Worm (Caenorhabditis elegans) whole organism, midembryonic: Measurements from ENCODE around the gene C10A4.4.

ENCODE experiments used
- T22C8.4 ChIP-seq: fragments of 200-800 bp; sonication (Bioruptor generic); IDR thresholded peaks from 2 replicates; pipeline ENCODE4 v1.3.6; 2022; ENCODE audit warnings: missing genetic modification characterization, missing compliant biosample characterization
- cog-1 ChIP-seq: sonication (generic microtip); optimal IDR thresholded peaks from 2 replicates; lab custom pipeline; 2016; ENCODE audit warnings: missing genetic modification characterization, missing compliant biosample characterization
- flt-1 ChIP-seq: fragments of 200-800 bp; sonication (Bioruptor generic); IDR thresholded peaks from 2 replicates; pipeline ENCODE4 v1.3.6; 2022; ENCODE audit warnings: missing genetic modification characterization, missing compliant biosample characterization
- klf-2 ChIP-seq: fragments of 200-800 bp; sonication (Bioruptor generic); conservative IDR thresholded peaks from 2 replicates; pipeline ENCODE4 v1.3.6; 2022; ENCODE audit warnings: missing genetic modification reagents, missing genetic modification characterization, missing compliant biosample characterization
- med-1 ChIP-seq: sonication (generic microtip); optimal IDR thresholded peaks from 2 replicates; lab custom pipeline; 2017; ENCODE audit warnings: missing genetic modification characterization, mild to moderate bottlenecking, missing compliant biosample characterization, antibody characterized with exemption, missing genetic modification reagents; ENCODE audit not compliant: insufficient read depth
- ref-1 ChIP-seq: fragments of 200-800 bp; sonication (Bioruptor generic); conservative IDR thresholded peaks from 2 replicates; pipeline ENCODE4 v1.3.6; 2022; ENCODE audit warnings: missing genetic modification reagents, missing genetic modification characterization, missing compliant biosample characterization
- tab-1 ChIP-seq: fragments of 200-800 bp; sonication (Bioruptor generic); IDR thresholded peaks from 2 replicates; pipeline ENCODE4 v1.3.6; 2022; ENCODE audit warnings: missing genetic modification characterization, missing compliant biosample characterization
- ztf-23 ChIP-seq: fragments of 200-800 bp; sonication (Bioruptor generic); IDR thresholded peaks from 2 replicates; pipeline ENCODE4 v1.3.6; 2022; ENCODE audit warnings: missing genetic modification reagents, missing genetic modification characterization, missing compliant biosample characterization
- ztf-29 ChIP-seq: fragments of 200-800 bp; sonication (Bioruptor generic); IDR thresholded peaks from 2 replicates; pipeline ENCODE4 v1.3.6; 2022; ENCODE audit warnings: missing genetic modification reagents, missing genetic modification characterization, missing compliant biosample characterization

Gene C10A4.4

DNA sequence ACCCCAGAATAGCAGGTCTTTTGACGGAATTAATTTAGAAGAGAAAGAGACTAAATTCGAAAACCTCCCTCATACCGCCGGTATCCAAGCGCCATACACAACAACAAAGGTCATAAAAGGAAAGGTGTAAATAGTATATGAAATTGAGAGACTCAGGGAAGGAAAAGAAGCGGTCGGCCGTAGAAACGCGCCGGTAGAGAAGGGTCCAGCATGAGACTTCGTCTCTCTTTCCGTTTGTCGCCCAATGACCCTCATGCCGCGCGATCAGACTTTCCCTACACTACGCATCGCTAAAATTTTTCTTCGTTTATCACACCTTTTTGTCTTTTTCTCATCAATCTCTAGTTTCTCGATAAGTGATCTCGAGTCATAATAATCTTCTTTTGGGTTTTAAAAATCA lies 29.6 kb downstream of the C10A4.4 start:
- TF ChIP-seq klf-2 (GFP tag; lab: Robert Waterston, UW) (no peak), tab-1 (GFP tag; lab: Robert Waterston, UW) (no peak), ztf-23 (GFP tag; lab: Robert Waterston, UW) (no peak), ztf-29 (GFP tag; lab: Robert Waterston, UW) (no peak), T22C8.4 (GFP tag; lab: Robert Waterston, UW) (no peak), flt-1 (GFP tag; lab: Robert Waterston, UW) (no peak), ref-1 (GFP tag; lab: Robert Waterston, UW) (no peak), cog-1 (tag; lab: Kevin White, UChicago) (no peak), med-1 (GFP tag; lab: Kevin White, UChicago) (no peak)

DNA sequence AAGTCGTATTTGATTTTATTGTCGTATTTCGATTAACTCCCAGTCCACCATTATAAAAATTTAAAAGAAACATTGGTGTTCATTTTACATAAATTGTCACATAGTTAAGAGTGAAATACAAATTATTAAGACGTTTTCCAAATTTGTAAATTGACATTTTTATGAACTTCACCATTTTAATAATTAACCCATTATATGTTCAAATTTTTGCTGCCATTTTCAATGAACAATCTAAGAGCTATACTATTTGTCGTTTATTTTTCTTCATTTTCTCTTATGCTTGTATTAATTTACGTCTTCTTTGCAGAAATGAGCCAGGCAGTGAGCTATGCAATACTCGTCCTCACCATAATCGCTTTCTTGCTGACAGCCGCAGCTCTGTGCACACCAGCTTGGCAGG lies 30.3 kb downstream of the C10A4.4 start, which contains the start of gene clc-2:
TSS of gene clc-2 (plus strand) at position 301 of the 400 bp plus-strand sequence.
- no peak for TF ChIP-seq ztf-23 (GFP tag; lab: Robert Waterston, UW)
- no peak for TF ChIP-seq klf-2 (GFP tag; lab: Robert Waterston, UW)
- TF ChIP-seq ref-1 (GFP tag; lab: Robert Waterston, UW), result no peak
- no peak for TF ChIP-seq med-1 (GFP tag; lab: Kevin White, UChicago)
- TF ChIP-seq tab-1 (GFP tag; lab: Robert Waterston, UW), result no peak
- no peak for TF ChIP-seq cog-1 (tag; lab: Kevin White, UChicago)
- no peak for TF ChIP-seq ztf-29 (GFP tag; lab: Robert Waterston, UW)
- no peak for TF ChIP-seq flt-1 (GFP tag; lab: Robert Waterston, UW)

DNA sequence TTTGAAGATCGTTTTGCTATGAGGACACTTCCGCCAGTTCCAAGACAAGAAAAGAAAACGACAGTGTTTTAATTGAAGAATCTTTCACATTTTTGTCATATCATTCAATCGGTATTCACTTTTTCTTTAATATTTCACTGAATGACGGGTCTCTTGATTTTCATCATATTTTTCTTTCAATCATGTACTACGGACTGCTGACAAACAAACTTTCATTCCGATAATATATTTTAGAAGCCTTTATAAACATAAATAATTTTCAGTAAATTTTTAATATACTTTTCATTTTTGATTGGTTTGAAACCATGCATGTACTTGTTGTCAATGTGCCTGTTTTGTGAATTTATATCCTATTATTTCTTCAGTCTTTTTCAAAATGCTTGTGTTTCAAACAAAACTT lies 32.4 kb downstream of the C10A4.4 start, which contains the start of gene clc-5:
TSS of gene clc-5 (plus strand) at position 301 of the 400 bp plus-strand sequence.
- no peak for TF ChIP-seq T22C8.4 (GFP tag; lab: Robert Waterston, UW)
- TF ChIP-seq ref-1 (GFP tag; lab: Robert Waterston, UW), result no peak
- no peak for TF ChIP-seq flt-1 (GFP tag; lab: Robert Waterston, UW)
- no peak for TF ChIP-seq ztf-29 (GFP tag; lab: Robert Waterston, UW)
- TF ChIP-seq tab-1 (GFP tag; lab: Robert Waterston, UW), result no peak
- TF ChIP-seq cog-1 (tag; lab: Kevin White, UChicago), result no peak
- TF ChIP-seq med-1 (GFP tag; lab: Kevin White, UChicago), result no peak
- no peak for TF ChIP-seq ztf-23 (GFP tag; lab: Robert Waterston, UW)
- no peak for TF ChIP-seq klf-2 (GFP tag; lab: Robert Waterston, UW)

DNA sequence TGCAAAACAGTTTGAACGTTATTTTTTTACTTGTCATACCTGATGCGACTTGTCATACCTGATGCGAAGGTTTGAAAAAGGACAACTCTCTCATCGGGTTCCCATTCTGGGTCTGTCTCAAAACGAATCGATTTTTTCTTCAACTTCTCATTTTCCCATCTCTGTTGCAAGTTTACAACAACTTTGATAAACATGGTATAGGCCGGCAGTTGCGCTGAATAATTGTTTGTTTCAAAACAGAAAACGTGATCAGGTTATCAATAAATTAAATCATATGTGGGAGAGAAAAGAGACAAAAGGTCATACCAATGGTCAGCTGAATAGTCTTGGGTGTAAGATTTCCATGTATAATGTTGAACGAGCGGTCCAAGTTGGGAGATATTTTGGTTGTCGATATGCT lies 36.0 kb downstream of the C10A4.4 start:
- no peak for TF ChIP-seq klf-2 (GFP tag; lab: Robert Waterston, UW)
- no peak for TF ChIP-seq flt-1 (GFP tag; lab: Robert Waterston, UW)
- TF ChIP-seq tab-1 (GFP tag; lab: Robert Waterston, UW), result no peak
- TF ChIP-seq T22C8.4 (GFP tag; lab: Robert Waterston, UW), result no peak
- no peak for TF ChIP-seq ztf-29 (GFP tag; lab: Robert Waterston, UW)
- TF ChIP-seq med-1 (GFP tag; lab: Kevin White, UChicago), result no peak
- TF ChIP-seq ref-1 (GFP tag; lab: Robert Waterston, UW), result no peak
- no peak for TF ChIP-seq cog-1 (tag; lab: Kevin White, UChicago)
- no peak for TF ChIP-seq ztf-23 (GFP tag; lab: Robert Waterston, UW)

DNA sequence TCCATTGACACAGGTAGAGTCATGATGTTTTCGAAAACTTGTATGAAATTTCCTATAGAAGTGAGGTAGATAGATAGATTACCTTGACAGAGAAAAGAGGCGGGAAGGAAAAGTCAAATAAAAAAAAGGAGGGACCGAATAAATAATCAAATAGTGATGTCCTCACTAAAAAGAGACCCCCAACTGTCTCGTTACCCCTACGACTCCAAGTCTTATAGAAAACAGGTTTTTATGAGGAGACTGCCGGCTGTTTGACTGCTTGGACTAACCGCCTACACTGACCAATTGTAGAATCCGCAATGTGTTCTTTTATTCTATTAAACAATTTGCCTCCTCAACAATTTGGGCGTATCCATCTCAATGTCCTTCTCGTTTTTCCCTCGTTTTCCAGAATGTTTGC lies 37.1 kb downstream of the C10A4.4 start, which contains the start of gene C01C10.2:
TSS of gene C01C10.2 (minus strand) at position 170 of the 400 bp plus-strand sequence.
- TF ChIP-seq ztf-23 (GFP tag; lab: Robert Waterston, UW) (no peak), tab-1 (GFP tag; lab: Robert Waterston, UW) (no peak), cog-1 (tag; lab: Kevin White, UChicago) (no peak), klf-2 (GFP tag; lab: Robert Waterston, UW) (no peak), ztf-29 (GFP tag; lab: Robert Waterston, UW) (no peak), med-1 (GFP tag; lab: Kevin White, UChicago) (no peak), flt-1 (GFP tag; lab: Robert Waterston, UW) (no peak), T22C8.4 (GFP tag; lab: Robert Waterston, UW) (no peak), ref-1 (GFP tag; lab: Robert Waterston, UW) (no peak)

DNA sequence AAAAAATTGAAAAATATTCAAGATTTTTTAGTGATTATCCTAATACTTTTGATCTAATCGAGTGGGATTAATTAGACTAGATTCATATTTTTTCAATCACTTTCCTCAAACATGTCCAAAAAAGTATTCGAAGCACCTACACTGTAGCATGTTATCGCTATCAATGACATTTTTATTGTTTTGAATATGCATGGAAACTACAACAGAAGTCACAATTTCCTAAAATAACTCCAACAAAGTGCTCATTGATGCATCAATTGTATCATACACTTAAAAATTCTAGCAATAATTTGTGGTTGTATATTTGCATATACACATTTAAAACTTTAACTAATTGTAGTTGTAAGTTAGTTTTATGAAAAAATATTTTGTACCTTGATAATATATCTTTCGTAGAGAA lies 39.2 kb downstream of the C10A4.4 start:
- TF ChIP-seq med-1 (GFP tag; lab: Kevin White, UChicago) (no peak), tab-1 (GFP tag; lab: Robert Waterston, UW) (no peak), T22C8.4 (GFP tag; lab: Robert Waterston, UW) (no peak), ztf-29 (GFP tag; lab: Robert Waterston, UW) (no peak), ztf-23 (GFP tag; lab: Robert Waterston, UW) (no peak), flt-1 (GFP tag; lab: Robert Waterston, UW) (no peak), klf-2 (GFP tag; lab: Robert Waterston, UW) (no peak), ref-1 (GFP tag; lab: Robert Waterston, UW) (no peak), cog-1 (tag; lab: Kevin White, UChicago) (no peak)

DNA sequence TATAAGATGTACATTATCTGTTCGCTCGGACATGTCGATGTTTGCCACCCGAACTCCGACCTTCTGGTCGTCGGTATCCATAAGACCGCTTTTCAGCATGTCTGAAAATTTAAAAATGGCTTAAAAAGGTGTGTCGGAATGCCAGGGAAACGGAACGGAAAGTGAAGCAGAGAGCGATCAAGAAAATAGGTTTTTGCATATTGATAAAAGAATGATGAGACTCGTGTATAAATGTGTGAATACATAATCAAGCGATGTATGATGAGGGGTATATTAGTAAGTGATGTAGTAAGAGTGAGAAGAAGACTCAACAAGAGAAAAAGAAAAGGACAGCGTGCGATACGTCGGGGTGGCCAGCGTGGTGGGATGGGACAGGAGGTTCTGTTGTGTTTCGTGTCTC lies 41.6 kb downstream of the C10A4.4 start, which contains the start of gene acl-12:
TSS of gene acl-12 (minus strand) at position 101 of the 400 bp plus-strand sequence.
- TF ChIP-seq ref-1 (GFP tag; lab: Robert Waterston, UW) (no peak), ztf-23 (GFP tag; lab: Robert Waterston, UW) (no peak), flt-1 (GFP tag; lab: Robert Waterston, UW) (no peak), med-1 (GFP tag; lab: Kevin White, UChicago) (no peak), ztf-29 (GFP tag; lab: Robert Waterston, UW) (no peak), tab-1 (GFP tag; lab: Robert Waterston, UW) (no peak), klf-2 (GFP tag; lab: Robert Waterston, UW) (no peak), T22C8.4 (GFP tag; lab: Robert Waterston, UW) (no peak)

DNA sequence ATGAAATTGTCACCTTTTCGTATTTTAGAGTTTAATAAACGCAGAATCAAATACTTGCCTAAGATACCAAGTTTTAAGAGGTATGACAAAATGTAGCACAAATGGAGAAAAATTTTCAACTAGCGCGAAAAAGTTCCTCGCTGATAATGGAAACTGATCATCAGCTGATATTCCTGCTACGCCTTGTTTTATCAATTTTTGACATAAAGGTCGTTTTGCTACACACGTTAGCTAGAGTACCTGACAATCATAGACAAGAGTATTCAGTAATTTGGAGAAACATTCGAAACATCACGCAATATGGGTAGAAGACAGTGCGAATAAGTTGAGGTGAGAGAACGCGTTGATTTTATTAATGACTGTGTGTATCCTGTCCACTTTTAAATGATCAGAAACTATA lies 44.8 kb downstream of the C10A4.4 start:
- no peak for TF ChIP-seq med-1 (GFP tag; lab: Kevin White, UChicago)
- TF ChIP-seq ztf-23 (GFP tag; lab: Robert Waterston, UW), result no peak

DNA sequence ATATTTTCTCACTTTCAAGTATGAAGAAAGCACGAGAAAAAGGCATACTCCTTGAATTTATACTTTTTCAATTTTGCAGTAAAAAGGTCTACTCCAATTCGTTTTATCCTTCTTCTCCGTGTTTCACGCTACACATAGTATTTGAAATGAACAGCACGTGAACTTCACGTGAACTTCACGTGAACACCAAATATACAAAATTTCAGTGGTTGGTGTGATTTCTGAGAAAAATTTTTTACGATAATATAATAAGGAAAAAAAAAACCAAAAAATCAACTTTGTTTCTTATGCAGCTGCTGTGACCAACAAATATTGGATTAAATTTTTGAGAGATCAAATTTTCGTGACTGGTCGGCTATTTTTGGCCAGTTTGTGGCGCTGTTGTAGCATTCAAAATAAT lies 45.6 kb downstream of the C10A4.4 start:
- TF ChIP-seq ztf-29 (GFP tag; lab: Robert Waterston, UW) (no peak), ztf-23 (GFP tag; lab: Robert Waterston, UW) (no peak), cog-1 (tag; lab: Kevin White, UChicago) (no peak), ref-1 (GFP tag; lab: Robert Waterston, UW) (no peak)
